Worm (Caenorhabditis elegans): Measurements from ENCODE around the gene clh-4.

Gene clh-4

ce11 chrX:4142648-4143259 lies 42.4 kb upstream of the clh-4 start (continued):
- TF ChIP-seq egl-27 (tag; optimal IDR thresholded peaks at IDR 0.05), result no peak
- TF ChIP-seq irx-1 (tag; optimal IDR thresholded peaks at IDR 0.05), result no peak
- no peak for TF ChIP-seq ets-5 (GFP tag; IDR thresholded peaks at IDR 0.05)
- no peak for TF ChIP-seq skn-1 (tag; optimal IDR thresholded peaks at IDR 0.05)
- no peak for TF ChIP-seq alr-1 (tag; optimal IDR thresholded peaks at IDR 0.05; ENCODE audit: borderline replicate concordance)
- TF ChIP-seq pax-3 (tag; optimal IDR thresholded peaks at IDR 0.05), result no peak
- TF ChIP-seq aha-1 (tag; optimal IDR thresholded peaks at IDR 0.05), result peak; percentile 67
- no peak for TF ChIP-seq lin-35 (GFP tag; optimal IDR thresholded peaks at IDR 0.05)
- no peak for TF ChIP-seq lir-3 (tag; optimal IDR thresholded peaks at IDR 0.05; ENCODE audit: poor library complexity)
- TF ChIP-seq lsy-2 (tag; optimal IDR thresholded peaks at IDR 0.05), result peak; percentile 33 to 37
- TF ChIP-seq nhr-71 (tag; optimal IDR thresholded peaks at IDR 0.05), result peak; percentile 81
- TF ChIP-seq unc-98 (GFP tag; IDR thresholded peaks at IDR 0.05), result 0 out of 2 replicates have a peak, but pooled peaks have one; percentile 31
- TF ChIP-seq hlh-17 (GFP tag; optimal IDR thresholded peaks at IDR 0.05; ENCODE audit: borderline replicate concordance), result no peak
- TF ChIP-seq aly-2 (tag; optimal IDR thresholded peaks at IDR 0.05), result no peak
- TF ChIP-seq xbp-1 (tag; optimal IDR thresholded peaks at IDR 0.05), result no peak
- TF ChIP-seq unc-30 (tag; optimal IDR thresholded peaks at IDR 0.05), result no peak
- no peak for TF ChIP-seq ztf-11 (tag; optimal IDR thresholded peaks at IDR 0.05)
- no peak for TF ChIP-seq lin-15B (tag; optimal IDR thresholded peaks at IDR 0.05)
- TF ChIP-seq nhr-28 (tag; optimal IDR thresholded peaks at IDR 0.05), result no peak
- TF ChIP-seq fkh-4 (tag; optimal IDR thresholded peaks at IDR 0.05; ENCODE audit: borderline replicate concordance), result no peak
- TF ChIP-seq lin-39 (tag; optimal IDR thresholded peaks at IDR 0.05), result peak; percentile 21
- TF ChIP-seq zag-1 (tag; optimal IDR thresholded peaks at IDR 0.05), result no peak
- no peak for TF ChIP-seq isw-1 (GFP tag; IDR thresholded peaks at IDR 0.05)
- TF ChIP-seq elt-3 (tag; optimal IDR thresholded peaks at IDR 0.05), result no peak
- TF ChIP-seq dpl-1 (GFP tag; optimal IDR thresholded peaks at IDR 0.05), result no peak
- no peak for TF ChIP-seq F16B12.6 (tag; optimal IDR thresholded peaks at IDR 0.05)
- peak; percentile 63 for TF ChIP-seq elt-2 (tag; optimal IDR thresholded peaks at IDR 0.05)
- TF ChIP-seq jun-1 (tag; optimal IDR thresholded peaks at IDR 0.05), result no peak
- TF ChIP-seq mdl-1 (tag; optimal IDR thresholded peaks at IDR 0.05), result peak in 1 of 2 experiments; percentile 44
- no peak for TF ChIP-seq C16A3.4 (tag; optimal IDR thresholded peaks at IDR 0.05)
- no peak for TF ChIP-seq pqm-1 (tag; optimal IDR thresholded peaks at IDR 0.05)
- TF ChIP-seq unc-62 (GFP tag; optimal IDR thresholded peaks at IDR 0.05), result no peak
- TF ChIP-seq nhr-76 (tag; optimal IDR thresholded peaks at IDR 0.05), result no peak
- TF ChIP-seq nhr-20 (tag; optimal IDR thresholded peaks at IDR 0.05), result no peak
- TF ChIP-seq mef-2 (tag; optimal IDR thresholded peaks at IDR 0.05), result no peak
- peak; percentile 68 for TF ChIP-seq nhr-19 (GFP tag; conservative IDR thresholded peaks at IDR 0.05)
- no peak for TF ChIP-seq zip-4 (GFP tag; optimal IDR thresholded peaks at IDR 0.05)
- no peak for TF ChIP-seq nhr-11 (tag; optimal IDR thresholded peaks at IDR 0.05)
- TF ChIP-seq nhr-47 (tag; optimal IDR thresholded peaks at IDR 0.05), result no peak
- no peak for TF ChIP-seq sup-37 (GFP tag; optimal IDR thresholded peaks at IDR 0.05)
- no peak for TF ChIP-seq ceh-88 (GFP tag; IDR thresholded peaks at IDR 0.05)
- no peak for TF ChIP-seq nhr-84 (tag; optimal IDR thresholded peaks at IDR 0.05)
- peak; percentile 23; the same call in 1 of the 2 replicates for TF ChIP-seq mab-9 (GFP tag; IDR thresholded peaks at IDR 0.05)
- TF ChIP-seq ceh-63 (GFP tag; optimal IDR thresholded peaks at IDR 0.05), result no peak
- TF ChIP-seq ceh-82 (tag; optimal IDR thresholded peaks at IDR 0.05), result no peak
- TF ChIP-seq swsn-7 (tag; optimal IDR thresholded peaks at IDR 0.05), result peak; percentile 20
- TF ChIP-seq nhr-90 (tag; optimal IDR thresholded peaks at IDR 0.05; ENCODE audit: poor library complexity), result no peak
- TF ChIP-seq vab-15 (tag; optimal IDR thresholded peaks at IDR 0.05), result no peak
- peak; percentile 87 for TF ChIP-seq ztf-4 (tag; optimal IDR thresholded peaks at IDR 0.05)
- TF ChIP-seq grh-1 (GFP tag; IDR thresholded peaks at IDR 0.05), result no peak
- TF ChIP-seq mep-1 (tag; optimal IDR thresholded peaks at IDR 0.05), result peak; percentile 77
- no peak for TF ChIP-seq nhr-237 (tag; optimal IDR thresholded peaks at IDR 0.05)

Measured in whole organism, L1 larva.